Fruit fly (Drosophila melanogaster) ovary, adult (tissue): Measurements from ENCODE around the gene CG31337.

Experiments
- CG17801 ChIP-seq: fragments of 200-800 bp; optimal IDR thresholded peaks from 2 replicates; lab custom pipeline; 2019; ENCODE audit warnings: missing biosample characterization, mild to moderate bottlenecking, missing genetic modification characterization, moderate library complexity; ENCODE audit not compliant: partially characterized antibody

Gene CG31337

dm6 chr3R:13545300-13545699 is at the start of gene CG31337:
TSS of gene CG31337 (minus strand) at chr3R:13545400.
- TF ChIP-seq CG17801 (GFP tag; lab: Kevin White, UChicago), result no peak

dm6 chr3R:13592557-13592956 is 47.4 kb upstream of the CG31337 start, which contains the start of gene CG14369:
TSS of gene CG14369 (minus strand) at chr3R:13592657.
- TF ChIP-seq CG17801 (GFP tag; lab: Kevin White, UChicago), result no peak

- no peak for TF ChIP-seq CG17801 (GFP tag; lab: Kevin White, UChicago)
Measured at dm6 chr3R:13587697-13588096, 42.5 kb upstream of the CG31337 start, which contains the start of gene CG14370. TSS of gene CG14370 (plus strand) at chr3R:13587997.

- TF ChIP-seq CG17801 (GFP tag; lab: Kevin White, UChicago), result no peak
Measured at dm6 chr3R:13553875-13554399, 8.7 kb upstream of the CG31337 start.

- TF ChIP-seq CG17801 (GFP tag; lab: Kevin White, UChicago), result no peak
Measured at dm6 chr3R:13553152-13553874, 8.1 kb upstream of the CG31337 start.

- no peak for TF ChIP-seq CG17801 (GFP tag; lab: Kevin White, UChicago)
Measured at dm6 chr3R:13549515-13549914, 4.3 kb upstream of the CG31337 start.

dm6 chr3R:13548441-13548818 is 3.2 kb upstream of the CG31337 start:
- no peak for TF ChIP-seq CG17801 (GFP tag; lab: Kevin White, UChicago)

- no peak for TF ChIP-seq CG17801 (GFP tag; lab: Kevin White, UChicago)
Measured at dm6 chr3R:13547729-13548440, 2.7 kb upstream of the CG31337 start.

- TF ChIP-seq CG17801 (GFP tag; lab: Kevin White, UChicago), result no peak
Measured at dm6 chr3R:13538723-13539269, 6.4 kb downstream of the CG31337 start.

- no peak for TF ChIP-seq CG17801 (GFP tag; lab: Kevin White, UChicago)
Measured at dm6 chr3R:13529256-13529655, 15.9 kb downstream of the CG31337 start, which contains the start of gene CG46457. TSS of gene CG46457 (minus strand) at chr3R:13529356.

dm6 chr3R:13526638-13527037 is 18.6 kb downstream of the CG31337 start:
- TF ChIP-seq CG17801 (GFP tag; lab: Kevin White, UChicago), result no peak

dm6 chr3R:13525986-13526385 is 19.2 kb downstream of the CG31337 start:
- no peak for TF ChIP-seq CG17801 (GFP tag; lab: Kevin White, UChicago)

- no peak for TF ChIP-seq CG17801 (GFP tag; lab: Kevin White, UChicago)
Measured at dm6 chr3R:13524672-13525071, 20.5 kb downstream of the CG31337 start.

dm6 chr3R:13523435-13523834 is 21.8 kb downstream of the CG31337 start, which contains the start of gene CG12538:
TSS of gene CG12538 (minus strand) at chr3R:13523535.
- TF ChIP-seq CG17801 (GFP tag; lab: Kevin White, UChicago), result no peak

dm6 chr3R:13509816-13510215 is 35.4 kb downstream of the CG31337 start:
- no peak for TF ChIP-seq CG17801 (GFP tag; lab: Kevin White, UChicago)
